Fruit fly (Drosophila melanogaster) whole organism, embryonic: ENCODE measurements around the gene puf.

Source experiments
- Adf1 ChIP-seq: fragments of 200-800 bp; sonication (Bioruptor generic); IDR thresholded peaks from 2 replicates; pipeline ENCODE4 v1.3.6; 2022; ENCODE audit warnings: missing biosample characterization, missing genetic modification characterization
- Aef1 ChIP-seq: fragments of 200-800 bp; sonication (Bioruptor generic); IDR thresholded peaks from 3 replicates; pipeline ENCODE4 v1.3.6; 2022; ENCODE audit warnings: missing biosample characterization, missing genetic modification characterization
- CG10209 ChIP-seq: fragments of 200-800 bp; sonication (Bioruptor generic); optimal IDR thresholded peaks from 3 replicates; lab custom pipeline; 2017; ENCODE audit warnings: missing biosample characterization, mild to moderate bottlenecking, missing genetic modification characterization, missing genetic modification reagents
- CG10321 ChIP-seq: fragments of 200-800 bp; sonication (Bioruptor generic); IDR thresholded peaks from 2 replicates; pipeline ENCODE4 v1.3.6; 2022; ENCODE audit warnings: missing biosample characterization, missing genetic modification characterization
- CG1233 ChIP-seq: fragments of 200-800 bp; sonication (Bioruptor generic); optimal IDR thresholded peaks from 4 replicates; lab custom pipeline; 2018; ENCODE audit warnings: missing biosample characterization, mild to moderate bottlenecking, missing genetic modification characterization
- CG15479 ChIP-seq: fragments of 200-800 bp; sonication (Bioruptor generic); optimal IDR thresholded peaks from 3 replicates; lab custom pipeline; 2019; ENCODE audit warnings: missing biosample characterization, mild to moderate bottlenecking, missing genetic modification characterization, moderate library complexity
- CG1602 ChIP-seq: fragments of 200-800 bp; sonication (Bioruptor generic); optimal IDR thresholded peaks from 3 replicates; lab custom pipeline; 2016; ENCODE audit warnings: missing biosample characterization, missing genetic modification characterization
- CG16813 ChIP-seq: fragments of 200-800 bp; sonication (Bioruptor generic); IDR thresholded peaks from 3 replicates; pipeline ENCODE4 v1.3.6; 2022; ENCODE audit warnings: missing biosample characterization, missing genetic modification characterization; ENCODE audit not compliant: partially characterized antibody
- CG17361 ChIP-seq: fragments of 200-800 bp; sonication (Bioruptor generic); IDR thresholded peaks from 3 replicates; pipeline ENCODE4 v1.3.6; 2022; ENCODE audit warnings: missing biosample characterization, missing genetic modification characterization
- CG17912 ChIP-seq: fragments of 200-800 bp; sonication (Bioruptor generic); optimal IDR thresholded peaks from 2 replicates; lab custom pipeline; 2018; ENCODE audit warnings: missing biosample characterization, mild to moderate bottlenecking, missing genetic modification characterization
- CG1792 ChIP-seq: fragments of 200-800 bp; sonication (Bioruptor generic); optimal IDR thresholded peaks from 2 replicates; lab custom pipeline; 2016; ENCODE audit warnings: missing biosample characterization, missing genetic modification characterization
- CG2116 ChIP-seq: fragments of 200-800 bp; sonication (Bioruptor generic); optimal IDR thresholded peaks from 3 replicates; lab custom pipeline; 2018; ENCODE audit warnings: missing biosample characterization, mild to moderate bottlenecking, missing genetic modification characterization
- CG30431 ChIP-seq: fragments of 200-800 bp; sonication (Bioruptor generic); optimal IDR thresholded peaks from 2 replicates; lab custom pipeline; 2017; ENCODE audit warnings: missing biosample characterization, missing genetic modification characterization
- CG31441 ChIP-seq: fragments of 200-800 bp; sonication (Bioruptor generic); IDR thresholded peaks from 2 replicates; pipeline ENCODE4 v1.3.6; 2022; ENCODE audit warnings: missing biosample characterization, missing genetic modification characterization
- CG34376 ChIP-seq: fragments of 200-800 bp; sonication (Bioruptor generic); optimal IDR thresholded peaks from 2 replicates; lab custom pipeline; 2018; ENCODE audit warnings: missing biosample characterization, mild to moderate bottlenecking, missing genetic modification characterization
- CG34422 ChIP-seq: fragments of 200-800 bp; sonication (Bioruptor generic); IDR thresholded peaks from 3 replicates; pipeline ENCODE4 v1.3.6; 2022; ENCODE audit warnings: missing biosample characterization, missing genetic modification characterization
- CG3847 ChIP-seq: fragments of 200-800 bp; sonication (Bioruptor generic); IDR thresholded peaks from 2 replicates; pipeline ENCODE4 v1.3.6; 2022; ENCODE audit warnings: missing biosample characterization, missing genetic modification characterization
- CG4360 ChIP-seq: fragments of 200-800 bp; sonication (Bioruptor generic); IDR thresholded peaks from 2 replicates; pipeline ENCODE4 v1.3.6; 2022; ENCODE audit warnings: missing biosample characterization, missing genetic modification characterization
- CG6654 ChIP-seq: fragments of 200-800 bp; sonication (Bioruptor generic); optimal IDR thresholded peaks from 2 replicates; lab custom pipeline; 2017; ENCODE audit warnings: missing biosample characterization, mild to moderate bottlenecking, missing genetic modification characterization
- CG7963 ChIP-seq: fragments of 200-800 bp; sonication (Bioruptor generic); IDR thresholded peaks from 3 replicates; pipeline ENCODE4 v1.3.6; 2022; ENCODE audit warnings: missing biosample characterization, missing genetic modification characterization; ENCODE audit not compliant: partially characterized antibody
- CG8359 ChIP-seq: fragments of 200-800 bp; sonication (Bioruptor generic); optimal IDR thresholded peaks from 2 replicates; lab custom pipeline; 2017; ENCODE audit warnings: missing biosample characterization, mild to moderate bottlenecking, missing genetic modification characterization, borderline replicate concordance
- CG8478 ChIP-seq: fragments of >200 bp; optimal IDR thresholded peaks from 2 replicates; lab custom pipeline; 2018
- CG8924 ChIP-seq: fragments of 200-800 bp; optimal IDR thresholded peaks from 3 replicates; lab custom pipeline; 2019; ENCODE audit warnings: missing biosample characterization, mild to moderate bottlenecking, missing genetic modification characterization, moderate library complexity
- CG9797 ChIP-seq: fragments of 200-800 bp; sonication (Bioruptor generic); optimal IDR thresholded peaks from 3 replicates; lab custom pipeline; 2018; ENCODE audit warnings: missing biosample characterization, mild to moderate bottlenecking, missing genetic modification characterization
- CHES-1-like ChIP-seq: fragments of 200-800 bp; sonication (Bioruptor generic); optimal IDR thresholded peaks from 2 replicates; lab custom pipeline; 2016; ENCODE audit warnings: missing biosample characterization, missing genetic modification characterization
- CrebB ChIP-seq: fragments of 200-800 bp; sonication (Bioruptor generic); optimal IDR thresholded peaks from 3 replicates; lab custom pipeline; 2018; ENCODE audit warnings: missing biosample characterization, mild to moderate bottlenecking, missing genetic modification characterization
- Dref ChIP-seq: fragments of 200-800 bp; sonication (Bioruptor generic); IDR thresholded peaks from 2 replicates; pipeline ENCODE4 v1.3.6; 2022; ENCODE audit warnings: missing biosample characterization, missing genetic modification characterization
- Elba2 ChIP-seq: fragments of 200-800 bp; sonication (Bioruptor generic); optimal IDR thresholded peaks from 3 replicates; lab custom pipeline; 2016; ENCODE audit warnings: missing biosample characterization, missing genetic modification characterization
- MESR4 ChIP-seq: fragments of 200-800 bp; sonication (Bioruptor generic); optimal IDR thresholded peaks from 2 replicates; lab custom pipeline; 2018; ENCODE audit warnings: missing biosample characterization, mild to moderate bottlenecking, missing genetic modification characterization, moderate library complexity
- NFAT ChIP-seq: fragments of 200-800 bp; sonication (Bioruptor generic); IDR thresholded peaks from 2 replicates; pipeline ENCODE4 v1.3.6; 2022; ENCODE audit warnings: missing biosample characterization, missing genetic modification characterization
- Nf-YB ChIP-seq: fragments of 200-800 bp; sonication (Bioruptor generic); optimal IDR thresholded peaks from 3 replicates; lab custom pipeline; 2019; ENCODE audit warnings: missing biosample characterization, mild to moderate bottlenecking, missing genetic modification characterization, moderate library complexity
- Rfx ChIP-seq: fragments of 200-800 bp; sonication (Bioruptor generic); IDR thresholded peaks from 2 replicates; pipeline ENCODE4 v1.3.6; 2022; ENCODE audit warnings: missing biosample characterization, missing genetic modification characterization
- Sry-δ ChIP-seq: fragments of 200-800 bp; sonication (Bioruptor generic); optimal IDR thresholded peaks from 2 replicates; lab custom pipeline; 2016; ENCODE audit warnings: missing biosample characterization, missing genetic modification characterization
- Xrp1 ChIP-seq: fragments of 200-800 bp; sonication (Bioruptor generic); IDR thresholded peaks from 2 replicates; pipeline ENCODE4 v1.3.6; 2022; ENCODE audit warnings: missing biosample characterization, missing genetic modification characterization
- crp ChIP-seq, 2 experiments: fragments of 200-800 bp; sonication (Bioruptor generic); optimal IDR thresholded peaks; 2 replicates in 1 of 2; 3 replicates in 1 of 2; lab custom pipeline; 2017; ENCODE audit warnings: missing biosample characterization in 2 of 2, missing genetic modification characterization in 2 of 2, mild to moderate bottlenecking in 1 of 2, moderate library complexity in 1 of 2
- dysf ChIP-seq: fragments of 200-800 bp; sonication (Bioruptor generic); IDR thresholded peaks from 3 replicates; pipeline ENCODE4 v1.3.6; 2022; ENCODE audit warnings: missing biosample characterization, missing genetic modification characterization
- ftz-f1 ChIP-seq: fragments of 200-800 bp; sonication (Bioruptor generic); optimal IDR thresholded peaks from 2 replicates; lab custom pipeline; 2016; ENCODE audit warnings: missing biosample characterization, missing genetic modification characterization
- gfzf ChIP-seq: fragments of 200-800 bp; sonication (Bioruptor generic); optimal IDR thresholded peaks from 2 replicates; lab custom pipeline; 2016; ENCODE audit warnings: missing biosample characterization, mild to moderate bottlenecking, missing genetic modification characterization, moderate library complexity
- gsb-n ChIP-seq: fragments of 200-800 bp; sonication (Bioruptor generic); optimal IDR thresholded peaks from 3 replicates; lab custom pipeline; 2018; ENCODE audit warnings: missing biosample characterization, mild to moderate bottlenecking, missing genetic modification characterization
- hbn ChIP-seq: fragments of 200-800 bp; sonication (Bioruptor generic); IDR thresholded peaks from 2 replicates; pipeline ENCODE4 v1.3.6; 2022; ENCODE audit warnings: missing biosample characterization, missing genetic modification characterization; ENCODE audit not compliant: partially characterized antibody
- her ChIP-seq: fragments of 200-800 bp; sonication (Bioruptor generic); optimal IDR thresholded peaks from 2 replicates; lab custom pipeline; 2016; ENCODE audit warnings: missing biosample characterization, missing genetic modification characterization
- kni ChIP-seq: fragments of 200-800 bp; sonication (Bioruptor generic); optimal IDR thresholded peaks from 3 replicates; lab custom pipeline; 2017; ENCODE audit warnings: mild to moderate bottlenecking, missing biosample characterization, missing genetic modification reagents, missing genetic modification characterization
- nerfin-1 ChIP-seq: fragments of 200-800 bp; sonication (Bioruptor generic); optimal IDR thresholded peaks from 3 replicates; lab custom pipeline; 2019; ENCODE audit warnings: missing biosample characterization, mild to moderate bottlenecking, missing genetic modification characterization, moderate library complexity
- oc ChIP-seq: fragments of 200-800 bp; sonication (Bioruptor generic); optimal IDR thresholded peaks from 2 replicates; lab custom pipeline; 2018; ENCODE audit warnings: missing biosample characterization, mild to moderate bottlenecking, missing genetic modification characterization, moderate library complexity
- pzg ChIP-seq: fragments of 200-800 bp; sonication (Bioruptor generic); optimal IDR thresholded peaks from 3 replicates; lab custom pipeline; 2018; ENCODE audit warnings: missing biosample characterization, mild to moderate bottlenecking, missing genetic modification characterization, moderate library complexity
- run ChIP-seq: fragments of 200-800 bp; sonication (Bioruptor generic); optimal IDR thresholded peaks from 3 replicates; lab custom pipeline; 2018; ENCODE audit warnings: missing biosample characterization, mild to moderate bottlenecking, missing genetic modification characterization
- wek ChIP-seq: fragments of 200-800 bp; sonication (Bioruptor generic); optimal IDR thresholded peaks from 3 replicates; lab custom pipeline; 2018; ENCODE audit warnings: missing biosample characterization, mild to moderate bottlenecking, missing genetic modification characterization, moderate library complexity

Gene puf

DNA sequence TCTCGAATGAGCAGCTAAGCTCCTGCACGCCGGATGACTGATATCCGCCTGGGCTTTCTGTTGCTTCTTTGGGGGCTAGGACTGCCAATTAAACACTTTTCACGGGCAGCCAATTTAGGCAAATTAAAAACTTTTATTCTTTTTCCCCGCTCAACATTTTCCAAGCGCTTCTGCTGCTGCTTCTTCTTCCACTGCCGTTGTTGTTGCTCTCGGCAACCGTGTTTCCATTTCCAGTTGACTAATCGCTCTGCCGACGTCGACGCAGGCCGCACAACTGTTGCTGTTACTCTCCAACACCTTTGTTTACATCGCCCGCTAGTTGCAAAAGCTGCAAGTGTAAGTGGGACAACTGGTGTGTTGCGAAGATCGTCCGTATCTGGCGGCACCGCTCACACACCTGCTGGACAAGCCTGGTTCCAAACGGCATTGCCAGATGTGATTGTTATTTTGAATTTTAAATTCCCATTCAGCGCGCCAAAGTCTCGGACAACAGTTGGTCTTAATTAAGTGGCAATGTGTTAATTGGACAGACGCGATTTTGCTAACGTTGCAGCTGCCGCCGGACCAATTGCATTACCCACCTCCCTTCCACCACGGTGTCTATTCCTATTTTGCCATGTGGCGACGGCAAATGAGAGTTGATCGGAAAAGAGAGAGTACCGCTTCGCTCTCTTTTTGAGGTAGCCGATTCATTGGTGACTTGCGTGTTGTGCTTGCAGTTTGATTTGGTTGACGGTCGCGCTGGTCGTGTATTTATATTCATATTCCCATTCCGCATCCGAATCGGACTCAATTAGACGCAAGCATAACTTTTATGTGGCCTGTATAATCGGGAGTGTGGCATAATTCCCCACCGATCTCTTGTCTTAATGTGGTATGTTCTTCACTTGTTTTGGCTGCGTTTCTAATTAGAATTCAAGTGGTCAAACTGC, 19.7 kb downstream of the puf start, which contains the start of gene Wsck:
Gene Wsck, minus strand, starts transcription at position 199 of the 932 bp plus-strand sequence.
- peak; percentile 40 for TF ChIP-seq CG2116 (GFP tag; lab: Kevin White, UChicago)
- peak; percentile 88 for TF ChIP-seq CG15479
- TF ChIP-seq CG10321 (GFP tag; lab: Robert Waterston, UW) = peak; percentile 99
- peak; percentile 23; the same call in 1 of the 3 replicates for TF ChIP-seq Aef1 (GFP tag; lab: Robert Waterston, UW)
- peak; percentile 53 for TF ChIP-seq Nf-YB (GFP tag; lab: Kevin White, UChicago)
- no peak for TF ChIP-seq CG30431 (GFP tag; lab: Kevin White, UChicago)
- TF ChIP-seq NFAT (GFP tag; lab: Robert Waterston, UW) = 0 out of 2 replicates have a peak, but pooled peaks have one; percentile 9
- peak; percentile 86 for TF ChIP-seq oc (tag; lab: Kevin White, UChicago)
- TF ChIP-seq CG34422 (GFP tag; lab: Robert Waterston, UW) = peak; percentile 73; the same call in 2 of the 3 replicates
- TF ChIP-seq Xrp1 (GFP tag; lab: Robert Waterston, UW) = 0 out of 2 replicates have a peak, but pooled peaks have one; percentile 35
- no peak for TF ChIP-seq CG1792 (GFP tag; lab: Kevin White, UChicago)
- 0 out of 3 replicates have a peak, but pooled peaks have one; percentile 23 for TF ChIP-seq CG7963 (GFP tag; lab: Robert Waterston, UW)
- 0 out of 2 replicates have a peak, but pooled peaks have one; percentile 24 for TF ChIP-seq Dref
- TF ChIP-seq MESR4 = peak; percentile 20
- peak; percentile 2 for TF ChIP-seq ftz-f1
- TF ChIP-seq kni (GFP tag; lab: Kevin White, UChicago) = peak; percentile 38
- TF ChIP-seq CHES-1-like (GFP tag; lab: Kevin White, UChicago) = peak; percentile 74
- TF ChIP-seq Rfx (GFP tag; lab: Robert Waterston, UW) = peak; percentile 34; the same call in 1 of the 2 replicates
- TF ChIP-seq gsb-n = no peak
- no peak for TF ChIP-seq CG1602
- peak; percentile 90 for TF ChIP-seq CG4360 (GFP tag; lab: Robert Waterston, UW)
- peak; percentile 42 for TF ChIP-seq CG17912
- TF ChIP-seq CG6654 (GFP tag; lab: Kevin White, UChicago) = no peak
- peak; percentile 96 for TF ChIP-seq CG8478 (lab: Kevin White, UChicago)
- peak; percentile 9 for TF ChIP-seq CG1233 (GFP tag; lab: Kevin White, UChicago)
- TF ChIP-seq CG16813 (GFP tag; lab: Robert Waterston, UW) = no peak; the same call in 2 of the 3 replicates
- peak; percentile 11 for TF ChIP-seq wek (GFP tag; lab: Kevin White, UChicago)
- no peak for TF ChIP-seq dysf
- TF ChIP-seq CG8359 (GFP tag; lab: Kevin White, UChicago) = no peak
- TF ChIP-seq run (tag; lab: Kevin White, UChicago) = no peak
- no peak for TF ChIP-seq nerfin-1 (tag; lab: Kevin White, UChicago)
- TF ChIP-seq pzg (GFP tag; lab: Kevin White, UChicago) = peak; percentile 45
- TF ChIP-seq CG9797 = no peak
- TF ChIP-seq CG34376 (GFP tag; lab: Kevin White, UChicago) = peak; percentile 18
- no peak for TF ChIP-seq CG10209
- peak; percentile 95 for TF ChIP-seq Elba2 (GFP tag; lab: Kevin White, UChicago)
- TF ChIP-seq her (GFP tag; lab: Kevin White, UChicago) = peak; percentile 33
- TF ChIP-seq CG3847 (GFP tag; lab: Robert Waterston, UW) = 0 out of 2 replicates have a peak, but pooled peaks have one; percentile 24
- TF ChIP-seq Sry-δ (GFP tag; lab: Kevin White, UChicago) = peak; percentile 5
- peak; percentile 35 for TF ChIP-seq CrebB (tag; lab: Kevin White, UChicago)
- TF ChIP-seq crp (GFP tag; optimal IDR thresholded peaks at IDR 0.05; lab: Kevin White, UChicago) = peak in 1 of 2 experiments; percentile 24
- peak; percentile 30 for TF ChIP-seq CG8924 (tag; lab: Kevin White, UChicago)
- TF ChIP-seq CG31441 = no peak
- TF ChIP-seq gfzf (GFP tag; lab: Kevin White, UChicago) = peak; percentile 9
- no peak for TF ChIP-seq CG17361 (GFP tag; lab: Robert Waterston, UW)
- TF ChIP-seq hbn (GFP tag; lab: Robert Waterston, UW) = peak; percentile 35; the same call in 1 of the 2 replicates
- peak; percentile 99 for TF ChIP-seq Adf1 (GFP tag; lab: Robert Waterston, UW)
